Worm (Caenorhabditis elegans) whole organism, L1 larva: ENCODE measurements around the gene ufl-1.

ENCODE experiments used
- C04F5.9 ChIP-seq: sonication (generic microtip); optimal IDR thresholded peaks from 2 replicates; lab custom pipeline; 2016; ENCODE audit warnings: missing genetic modification characterization, missing compliant biosample characterization
- F16B12.6 ChIP-seq: fragments of 150-350 bp; optimal IDR thresholded peaks from 2 replicates; lab custom pipeline; 2014; ENCODE audit warnings: missing biosample characterization, missing genetic modification characterization
- Y116A8C.19 ChIP-seq: sonication (generic microtip); optimal IDR thresholded peaks from 2 replicates; lab custom pipeline; 2016; ENCODE audit warnings: missing compliant biosample characterization, missing genetic modification characterization, borderline replicate concordance
- aha-1 ChIP-seq: fragments of 150-350 bp; optimal IDR thresholded peaks from 2 replicates; lab custom pipeline; 2014; ENCODE audit warnings: missing biosample characterization, missing genetic modification characterization
- alr-1 ChIP-seq: fragments of 200-800 bp; sonication (Bioruptor generic); optimal IDR thresholded peaks from 2 replicates; lab custom pipeline; 2018; ENCODE audit warnings: borderline replicate concordance, mild to moderate bottlenecking, missing genetic modification characterization, missing compliant biosample characterization
- ceh-8 ChIP-seq: fragments of 200-800 bp; sonication (Bioruptor generic); optimal IDR thresholded peaks from 2 replicates; lab custom pipeline; 2018; ENCODE audit warnings: mild to moderate bottlenecking, missing genetic modification characterization, moderate library complexity, missing compliant biosample characterization
- ceh-90 ChIP-seq: sonication (generic microtip); optimal IDR thresholded peaks from 2 replicates; lab custom pipeline; 2016; ENCODE audit warnings: missing genetic modification characterization, missing compliant biosample characterization
- ces-1 ChIP-seq: fragments of 150-350 bp; optimal IDR thresholded peaks from 2 replicates; lab custom pipeline; 2014; ENCODE audit warnings: missing biosample characterization, missing genetic modification reagents, missing genetic modification characterization
- dpl-1 ChIP-seq, 3 experiments: fragments of 150-350 bp in 2 of 3; sonication (generic microtip) in 1 of 3; optimal IDR thresholded peaks; 2 replicates each; lab custom pipeline; 2014 to 2017; ENCODE audit warnings: missing biosample characterization in 3 of 3, missing genetic modification characterization in 3 of 3, missing genetic modification reagents in 3 of 3
- efl-1 ChIP-seq, 4 experiments: fragments of 150-350 bp; optimal IDR thresholded peaks in 3 of 4; peaks in 1 of 4; 1 replicate in 1 of 4; 2 replicates in 3 of 4; lab custom pipeline; 2014; ENCODE audit warnings: missing biosample characterization in 2 of 4, missing genetic modification characterization in 2 of 4, missing genetic modification reagents in 2 of 4
- efl-3 ChIP-seq: fragments of 200-800 bp; sonication (Bioruptor generic); optimal IDR thresholded peaks from 2 replicates; lab custom pipeline; 2018; ENCODE audit warnings: mild to moderate bottlenecking, missing genetic modification characterization, missing compliant biosample characterization
- egl-13 ChIP-seq: sonication (generic microtip); optimal IDR thresholded peaks from 2 replicates; lab custom pipeline; 2016; ENCODE audit warnings: missing genotype, missing genetic modification reagents, missing genetic modification characterization, missing compliant biosample characterization
- elt-2 ChIP-seq: sonication (generic microtip); optimal IDR thresholded peaks from 2 replicates; lab custom pipeline; 2016; ENCODE audit warnings: missing genetic modification characterization, mild to moderate bottlenecking, inconsistent platforms, missing compliant biosample characterization, missing genetic modification reagents
- elt-3 ChIP-seq, 6 experiments: fragments of 150-350 bp in 1 of 6; sonication (generic microtip); optimal IDR thresholded peaks; 2 replicates each; lab custom pipeline; 2017 to 2018; ENCODE audit warnings: missing biosample characterization in 6 of 6, missing genetic modification characterization in 6 of 6, inconsistent platforms in 1 of 6
- ets-5 ChIP-seq: fragments of 200-800 bp; sonication (Bioruptor generic); IDR thresholded peaks from 2 replicates; pipeline ENCODE4 v1.3.6; 2022; ENCODE audit warnings: missing genetic modification characterization, missing compliant biosample characterization
- fkh-8 ChIP-seq: sonication (generic microtip); optimal IDR thresholded peaks from 2 replicates; lab custom pipeline; 2016; ENCODE audit warnings: mild to moderate bottlenecking, missing genetic modification characterization, missing compliant biosample characterization
- grh-1 ChIP-seq: fragments of 200-800 bp; sonication (Bioruptor generic); IDR thresholded peaks from 2 replicates; pipeline ENCODE4 v1.3.6; 2022; ENCODE audit warnings: missing genetic modification reagents, missing genetic modification characterization, missing compliant biosample characterization
- hlh-17 ChIP-seq: fragments of 200-800 bp; sonication (Bioruptor generic); optimal IDR thresholded peaks from 2 replicates; lab custom pipeline; 2018; ENCODE audit warnings: missing genetic modification characterization, mild to moderate bottlenecking, missing compliant biosample characterization, moderate library complexity, borderline replicate concordance
- hlh-4 ChIP-seq: sonication (generic microtip); optimal IDR thresholded peaks from 2 replicates; lab custom pipeline; 2016; ENCODE audit warnings: mild to moderate bottlenecking, missing genetic modification characterization, missing compliant biosample characterization
- irx-1 ChIP-seq: sonication (generic microtip); optimal IDR thresholded peaks from 2 replicates; lab custom pipeline; 2016; ENCODE audit warnings: missing genetic modification characterization, missing compliant biosample characterization
- isw-1 ChIP-seq: fragments of 200-800 bp; sonication (Bioruptor generic); IDR thresholded peaks from 2 replicates; pipeline ENCODE4 v1.3.6; 2022; ENCODE audit warnings: missing genetic modification characterization, missing compliant biosample characterization
- jun-1 ChIP-seq: fragments of 150-350 bp; optimal IDR thresholded peaks from 2 replicates; lab custom pipeline; 2014; ENCODE audit warnings: missing biosample characterization, missing genetic modification reagents, missing genetic modification characterization
- lin-14 ChIP-seq: fragments of 200-800 bp; sonication (Bioruptor generic); optimal IDR thresholded peaks from 2 replicates; lab custom pipeline; 2018; ENCODE audit warnings: mild to moderate bottlenecking, missing genetic modification characterization, moderate library complexity, missing compliant biosample characterization
- lir-3 ChIP-seq: sonication (generic microtip); optimal IDR thresholded peaks from 2 replicates; lab custom pipeline; 2016; ENCODE audit warnings: mild to moderate bottlenecking, missing genetic modification characterization, moderate library complexity, missing compliant biosample characterization; ENCODE audit not compliant: poor library complexity
- mab-9 ChIP-seq: fragments of 200-800 bp; sonication (Bioruptor generic); IDR thresholded peaks from 2 replicates; pipeline ENCODE4 v1.3.6; 2022; ENCODE audit warnings: missing genetic modification reagents, missing genetic modification characterization, missing compliant biosample characterization
- mep-1 ChIP-seq: fragments of 150-350 bp; optimal IDR thresholded peaks from 2 replicates; lab custom pipeline; 2014; ENCODE audit warnings: missing biosample characterization, missing genetic modification characterization
- nhr-19 ChIP-seq: fragments of 200-800 bp; sonication (Bioruptor generic); conservative IDR thresholded peaks from 2 replicates; pipeline ENCODE4 v1.3.6; 2022; ENCODE audit warnings: missing genetic modification characterization, missing compliant biosample characterization
- nhr-28 ChIP-seq: fragments of 150-350 bp; optimal IDR thresholded peaks from 2 replicates; lab custom pipeline; 2014; ENCODE audit warnings: missing biosample characterization, missing genetic modification characterization
- nhr-76 ChIP-seq: sonication (generic microtip); optimal IDR thresholded peaks from 2 replicates; lab custom pipeline; 2017; ENCODE audit warnings: missing biosample characterization, missing genetic modification characterization
- nhr-84 ChIP-seq: sonication (generic microtip); optimal IDR thresholded peaks from 2 replicates; lab custom pipeline; 2017; ENCODE audit warnings: missing biosample characterization, missing genetic modification characterization
- nhr-85 ChIP-seq: sonication (generic microtip); peaks from one replicate; lab custom pipeline; 2016; ENCODE audit warnings: missing genetic modification characterization, inconsistent platforms, missing compliant biosample characterization
- rnt-1 ChIP-seq: sonication (generic microtip); optimal IDR thresholded peaks from 2 replicates; lab custom pipeline; 2016; ENCODE audit warnings: mild to moderate bottlenecking, missing genetic modification characterization, moderate library complexity, missing compliant biosample characterization
- skn-1 ChIP-seq: fragments of 150-350 bp; optimal IDR thresholded peaks from 2 replicates; lab custom pipeline; 2014; ENCODE audit warnings: missing biosample characterization, missing genetic modification characterization
- snpc-4 ChIP-seq: fragments of 150-350 bp; optimal IDR thresholded peaks from 2 replicates; lab custom pipeline; 2014; ENCODE audit warnings: missing biosample characterization, missing genetic modification characterization
- sox-4 ChIP-seq: sonication (generic microtip); optimal IDR thresholded peaks from 2 replicates; lab custom pipeline; 2016; ENCODE audit warnings: missing genetic modification characterization, missing compliant biosample characterization
- sup-37 ChIP-seq: fragments of 200-800 bp; sonication (Bioruptor generic); optimal IDR thresholded peaks from 2 replicates; lab custom pipeline; 2018; ENCODE audit warnings: mild to moderate bottlenecking, missing genetic modification characterization, missing compliant biosample characterization
- unc-130 ChIP-seq: fragments of 150-350 bp; optimal IDR thresholded peaks from 2 replicates; lab custom pipeline; 2017; ENCODE audit warnings: missing biosample characterization, missing genetic modification characterization, inconsistent platforms
- unc-62 ChIP-seq: fragments of 150-350 bp; optimal IDR thresholded peaks from 2 replicates; lab custom pipeline; 2014; ENCODE audit warnings: missing biosample characterization, missing genetic modification reagents, missing genetic modification characterization
- unc-86 ChIP-seq: sonication (generic microtip); optimal IDR thresholded peaks from 2 replicates; lab custom pipeline; 2016; ENCODE audit warnings: missing genetic modification characterization, missing compliant biosample characterization
- unc-98 ChIP-seq: fragments of 200-800 bp; sonication (Bioruptor generic); IDR thresholded peaks from 2 replicates; pipeline ENCODE4 v1.3.6; 2022; ENCODE audit warnings: missing genetic modification characterization, missing compliant biosample characterization
- xbp-1 ChIP-seq: sonication (generic microtip); optimal IDR thresholded peaks from 2 replicates; lab custom pipeline; 2016; ENCODE audit warnings: missing genetic modification characterization, missing compliant biosample characterization

Gene ufl-1

DNA sequence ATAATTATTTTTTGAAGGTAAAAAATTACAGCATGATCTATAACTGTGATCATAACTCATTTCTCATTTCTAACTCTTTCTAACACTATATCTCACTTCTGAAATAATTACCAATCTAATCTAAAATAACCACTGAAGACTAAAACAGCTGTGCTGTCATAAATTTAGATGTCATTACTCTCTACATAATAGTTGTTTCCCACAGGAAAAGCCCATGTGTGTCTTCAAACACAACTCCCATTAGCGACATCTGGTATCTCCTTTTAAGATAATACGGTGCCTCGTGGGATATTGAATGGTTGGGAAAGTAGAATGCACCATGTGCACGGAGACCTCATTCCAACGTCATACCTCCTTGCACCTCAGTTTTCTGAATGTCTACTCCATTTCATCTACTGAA is 28.4 kb upstream of the ufl-1 start, which contains the start of gene Y43B11AL.1:
Y43B11AL.1 (plus strand) TSS at position 301 of the 400 bp plus-strand sequence.
- TF ChIP-seq ceh-90 (tag; lab: Kevin White, UChicago) (no peak), irx-1 (no peak), skn-1 (tag; lab: Kevin White, UChicago) (no peak), sox-4 (tag; lab: Kevin White, UChicago) (no peak), hlh-4 (tag; lab: Kevin White, UChicago) (no peak), rnt-1 (tag; lab: Kevin White, UChicago) (no peak), nhr-85 (no peak), fkh-8 (tag; lab: Kevin White, UChicago) (no peak), Y116A8C.19 (tag; lab: Kevin White, UChicago) (no peak), snpc-4 (tag; lab: Kevin White, UChicago) (no peak), nhr-28 (tag; lab: Kevin White, UChicago) (no peak), sup-37 (GFP tag; lab: Kevin White, UChicago) (no peak), efl-1 (optimal IDR thresholded peaks at IDR 0.05; lab: Kevin White, UChicago) (no peak), efl-1 (GFP tag; optimal IDR thresholded peaks at IDR 0.05 in 1 of 2; lab: Kevin White, UChicago) (no peak)

ce11 chrIV:7062697-7063096 is 26.0 kb upstream of the ufl-1 start:
- TF ChIP-seq mep-1, result no peak
- no peak for TF ChIP-seq elt-2 (tag; lab: Kevin White, UChicago)
- TF ChIP-seq ceh-8 (GFP tag; lab: Kevin White, UChicago), result no peak
- no peak for TF ChIP-seq nhr-76 (tag; lab: Kevin White, UChicago)
- TF ChIP-seq grh-1 (GFP tag; lab: Robert Waterston, UW), result no peak
- no peak for TF ChIP-seq alr-1
- TF ChIP-seq unc-86 (tag; lab: Kevin White, UChicago), result no peak
- no peak for TF ChIP-seq nhr-19 (GFP tag; lab: Robert Waterston, UW)
- no peak for TF ChIP-seq nhr-84
- TF ChIP-seq mab-9 (GFP tag; lab: Robert Waterston, UW), result no peak

- TF ChIP-seq unc-86 (tag; lab: Kevin White, UChicago), result no peak
- TF ChIP-seq aha-1 (tag; lab: Kevin White, UChicago), result no peak
- no peak for TF ChIP-seq dpl-1 (GFP tag; optimal IDR thresholded peaks at IDR 0.05; lab: Kevin White, UChicago)
- TF ChIP-seq grh-1 (GFP tag; lab: Robert Waterston, UW), result no peak
- no peak for TF ChIP-seq C04F5.9 (tag; lab: Kevin White, UChicago)
- TF ChIP-seq xbp-1 (tag; lab: Kevin White, UChicago), result no peak
- TF ChIP-seq ets-5 (GFP tag; lab: Robert Waterston, UW), result no peak
- no peak for TF ChIP-seq lin-14
- TF ChIP-seq jun-1 (tag; lab: Kevin White, UChicago), result no peak
- no peak for TF ChIP-seq egl-13 (tag; lab: Kevin White, UChicago)
- TF ChIP-seq unc-98, result no peak
- no peak for TF ChIP-seq lir-3 (tag; lab: Kevin White, UChicago)
Observed at ce11 chrIV:7057677-7058076, 21.0 kb upstream of the ufl-1 start, which contains the start of gene srx-50. srx-50 (plus strand) TSS chrIV:7057977.

- TF ChIP-seq ces-1 (GFP tag; lab: Kevin White, UChicago), result no peak
- no peak for TF ChIP-seq efl-3 (GFP tag; lab: Kevin White, UChicago)
- no peak for TF ChIP-seq elt-3 (tag; optimal IDR thresholded peaks at IDR 0.05; lab: Kevin White, UChicago)
- TF ChIP-seq isw-1 (GFP tag; lab: Robert Waterston, UW), result no peak
- TF ChIP-seq nhr-19 (GFP tag; lab: Robert Waterston, UW), result no peak
- TF ChIP-seq unc-130 (tag; lab: Kevin White, UChicago), result no peak
- TF ChIP-seq unc-86 (tag; lab: Kevin White, UChicago), result no peak
- TF ChIP-seq grh-1 (GFP tag; lab: Robert Waterston, UW), result no peak
- TF ChIP-seq lir-3 (tag; lab: Kevin White, UChicago), result no peak
- no peak for TF ChIP-seq hlh-17
- no peak for TF ChIP-seq F16B12.6 (tag; lab: Kevin White, UChicago)
- no peak for TF ChIP-seq mab-9 (GFP tag; lab: Robert Waterston, UW)
- no peak for TF ChIP-seq jun-1 (tag; lab: Kevin White, UChicago)
- TF ChIP-seq xbp-1 (tag; lab: Kevin White, UChicago), result no peak
- no peak for TF ChIP-seq mep-1
- TF ChIP-seq aha-1 (tag; lab: Kevin White, UChicago), result no peak
- no peak for TF ChIP-seq unc-62
Observed at ce11 chrIV:7052135-7052534, 15.5 kb upstream of the ufl-1 start.
